Fruit fly (Drosophila melanogaster) whole organism, embryonic: ENCODE results near the gene armi.

Source experiments
- Aef1 ChIP-seq: fragments of 200-800 bp; sonication (Bioruptor generic); IDR thresholded peaks from 3 replicates; pipeline ENCODE4 v1.3.6; 2022; ENCODE audit warnings: missing biosample characterization, missing genetic modification characterization
- B-H2 ChIP-seq: fragments of 200-800 bp; sonication (Bioruptor generic); optimal IDR thresholded peaks from 2 replicates; lab custom pipeline; 2018; ENCODE audit warnings: missing biosample characterization, mild to moderate bottlenecking, missing genetic modification characterization
- CG10431 ChIP-seq: fragments of 200-800 bp; sonication (Bioruptor generic); optimal IDR thresholded peaks from 3 replicates; lab custom pipeline; 2018; ENCODE audit warnings: missing biosample characterization, mild to moderate bottlenecking, missing genetic modification characterization
- CG11504 ChIP-seq: fragments of 200-800 bp; sonication (Bioruptor generic); optimal IDR thresholded peaks from 3 replicates; lab custom pipeline; 2019; ENCODE audit warnings: missing biosample characterization, mild to moderate bottlenecking, missing genetic modification characterization, moderate library complexity
- CG11696 ChIP-seq: fragments of 200-800 bp; sonication (Bioruptor generic); IDR thresholded peaks from 2 replicates; pipeline ENCODE4 v1.3.6; 2022; ENCODE audit warnings: missing biosample characterization, missing genetic modification characterization
- CG12104 ChIP-seq: fragments of 200-800 bp; sonication (Bioruptor generic); optimal IDR thresholded peaks from 3 replicates; lab custom pipeline; 2016; ENCODE audit warnings: missing biosample characterization, missing genetic modification characterization
- CG1529 ChIP-seq: fragments of 200-800 bp; sonication (Bioruptor generic); optimal IDR thresholded peaks from 3 replicates; lab custom pipeline; 2018; ENCODE audit warnings: missing biosample characterization, missing genetic modification characterization
- CG1602 ChIP-seq: fragments of 200-800 bp; sonication (Bioruptor generic); optimal IDR thresholded peaks from 3 replicates; lab custom pipeline; 2016; ENCODE audit warnings: missing biosample characterization, missing genetic modification characterization
- CG17186 ChIP-seq: fragments of 200-800 bp; sonication (Bioruptor generic); optimal IDR thresholded peaks from 3 replicates; lab custom pipeline; 2017; ENCODE audit warnings: missing biosample characterization, missing genetic modification reagents, missing genetic modification characterization
- CG17829 ChIP-seq: fragments of 200-800 bp; optimal IDR thresholded peaks from 2 replicates; lab custom pipeline; 2019; ENCODE audit warnings: missing biosample characterization, mild to moderate bottlenecking, missing genetic modification characterization, moderate library complexity
- CG18011 ChIP-seq: fragments of 200-800 bp; sonication (Bioruptor generic); optimal IDR thresholded peaks from 2 replicates; lab custom pipeline; 2017; ENCODE audit warnings: missing biosample characterization, missing genetic modification characterization, mild to moderate bottlenecking, moderate library complexity, missing genotype
- CG2199 ChIP-seq: fragments of 200-800 bp; sonication (Bioruptor generic); IDR thresholded peaks from 3 replicates; pipeline ENCODE4 v1.3.6; 2022; ENCODE audit warnings: missing biosample characterization, missing genetic modification characterization
- CG2678 ChIP-seq: fragments of 200-800 bp; sonication (Bioruptor generic); optimal IDR thresholded peaks from 3 replicates; lab custom pipeline; 2019; ENCODE audit warnings: missing biosample characterization, mild to moderate bottlenecking, missing genetic modification characterization, moderate library complexity
- CG2889 ChIP-seq: fragments of 200-800 bp; sonication (Bioruptor generic); IDR thresholded peaks from 3 replicates; pipeline ENCODE4 v1.3.6; 2022; ENCODE audit warnings: missing biosample characterization, missing genetic modification characterization
- CG3281 ChIP-seq: fragments of 200-800 bp; sonication (Bioruptor generic); optimal IDR thresholded peaks from 3 replicates; lab custom pipeline; 2017; ENCODE audit warnings: missing biosample characterization, mild to moderate bottlenecking, missing genetic modification characterization
- CG3407 ChIP-seq: fragments of 200-800 bp; sonication (Bioruptor generic); optimal IDR thresholded peaks from 2 replicates; lab custom pipeline; 2018; ENCODE audit warnings: missing biosample characterization, mild to moderate bottlenecking, missing genetic modification characterization
- CG34376 ChIP-seq: fragments of 200-800 bp; sonication (Bioruptor generic); optimal IDR thresholded peaks from 2 replicates; lab custom pipeline; 2018; ENCODE audit warnings: missing biosample characterization, mild to moderate bottlenecking, missing genetic modification characterization
- CG4617 ChIP-seq: fragments of 200-800 bp; sonication (Bioruptor generic); optimal IDR thresholded peaks from 3 replicates; lab custom pipeline; 2016; ENCODE audit warnings: missing biosample characterization, missing genetic modification characterization, borderline replicate concordance
- CG4730 ChIP-seq: fragments of 200-800 bp; sonication (Bioruptor generic); IDR thresholded peaks from 2 replicates; pipeline ENCODE4 v1.3.6; 2022; ENCODE audit warnings: missing biosample characterization, missing genetic modification characterization
- CG6175 ChIP-seq: fragments of 200-800 bp; sonication (Bioruptor generic); IDR thresholded peaks from 3 replicates; pipeline ENCODE4 v1.3.6; 2022; ENCODE audit warnings: missing biosample characterization, missing genetic modification characterization
- CG6654 ChIP-seq: fragments of 200-800 bp; sonication (Bioruptor generic); optimal IDR thresholded peaks from 2 replicates; lab custom pipeline; 2017; ENCODE audit warnings: missing biosample characterization, mild to moderate bottlenecking, missing genetic modification characterization
- CG8089 ChIP-seq: fragments of 200-800 bp; sonication (Bioruptor generic); optimal IDR thresholded peaks from 3 replicates; lab custom pipeline; 2016; ENCODE audit warnings: missing biosample characterization, missing genetic modification characterization
- CG8924 ChIP-seq: fragments of 200-800 bp; optimal IDR thresholded peaks from 3 replicates; lab custom pipeline; 2019; ENCODE audit warnings: missing biosample characterization, mild to moderate bottlenecking, missing genetic modification characterization, moderate library complexity
- Dll ChIP-seq: fragments of 200-800 bp; sonication (Bioruptor generic); IDR thresholded peaks from 4 replicates; pipeline ENCODE4 v1.3.6; 2022; ENCODE audit warnings: missing biosample characterization, missing genetic modification characterization; ENCODE audit not compliant: partially characterized antibody
- Doc3 ChIP-seq: fragments of 200-800 bp; sonication (Bioruptor generic); IDR thresholded peaks from 3 replicates; pipeline ENCODE4 v1.3.6; 2022; ENCODE audit warnings: missing biosample characterization, missing genetic modification characterization; ENCODE audit not compliant: partially characterized antibody
- Drgx ChIP-seq: fragments of 200-800 bp; sonication (Bioruptor generic); IDR thresholded peaks from 2 replicates; pipeline ENCODE4 v1.3.6; 2022; ENCODE audit warnings: missing biosample characterization, missing genetic modification characterization
- Hr39 ChIP-seq: fragments of >200 bp; optimal IDR thresholded peaks from 2 replicates; lab custom pipeline; 2017
- Lim3 ChIP-seq: fragments of 200-800 bp; sonication (Bioruptor generic); IDR thresholded peaks from 2 replicates; pipeline ENCODE4 v1.3.6; 2022; ENCODE audit warnings: missing biosample characterization, missing genetic modification characterization
- Lpt ChIP-seq: fragments of >200 bp; optimal IDR thresholded peaks from 2 replicates; lab custom pipeline; 2018; ENCODE audit warnings: missing biosample characterization, missing genetic modification characterization
- Myb ChIP-seq: fragments of 200-800 bp; sonication (Bioruptor generic); optimal IDR thresholded peaks from 2 replicates; lab custom pipeline; 2016; ENCODE audit warnings: missing biosample characterization, missing genetic modification characterization
- NC2β ChIP-seq: fragments of 200-800 bp; sonication (Bioruptor generic); optimal IDR thresholded peaks from 2 replicates; lab custom pipeline; 2016; ENCODE audit warnings: missing biosample characterization, missing genetic modification characterization
- Pdp1 ChIP-seq, 2 experiments: fragments of 200-800 bp; sonication (Bioruptor generic); optimal IDR thresholded peaks; 3 replicates each; lab custom pipeline; 2016; ENCODE audit warnings: missing biosample characterization in 2 of 2, missing genetic modification characterization in 2 of 2, mild to moderate bottlenecking in 1 of 2, moderate library complexity in 1 of 2
- Sin3A ChIP-seq: fragments of >200 bp; optimal IDR thresholded peaks from 2 replicates; lab custom pipeline; 2018
- Taf1 ChIP-seq: fragments of 200-800 bp; sonication (Bioruptor generic); IDR thresholded peaks from 2 replicates; pipeline ENCODE4 v1.3.6; 2022; ENCODE audit warnings: missing biosample characterization, missing genetic modification characterization
- bsh ChIP-seq, 2 experiments: fragments of 200-800 bp; sonication (Bioruptor generic); optimal IDR thresholded peaks; 2 replicates each; lab custom pipeline; 2017 to 2018; ENCODE audit warnings: mild to moderate bottlenecking in 2 of 2, missing biosample characterization in 2 of 2, missing genetic modification characterization in 2 of 2, moderate library complexity in 1 of 2
- chinmo ChIP-seq: fragments of 200-800 bp; sonication (Bioruptor generic); IDR thresholded peaks from 4 replicates; pipeline ENCODE4 v1.3.6; 2022; ENCODE audit warnings: missing biosample characterization, missing genetic modification characterization; ENCODE audit not compliant: partially characterized antibody
- crol ChIP-seq: fragments of 200-800 bp; sonication (Bioruptor generic); IDR thresholded peaks from 2 replicates; pipeline ENCODE4 v1.3.6; 2022; ENCODE audit warnings: missing biosample characterization, missing genetic modification characterization
- esg ChIP-seq: fragments of 200-800 bp; sonication (Bioruptor generic); conservative IDR thresholded peaks from 2 replicates; pipeline ENCODE4 v1.3.6; 2022; ENCODE audit warnings: missing biosample characterization, missing genetic modification characterization
- fru ChIP-seq: fragments of >200 bp; optimal IDR thresholded peaks from 2 replicates; lab custom pipeline; 2017
- hb ChIP-seq: fragments of 200-800 bp; sonication (Bioruptor generic); IDR thresholded peaks from 3 replicates; pipeline ENCODE4 v1.3.6; 2022; ENCODE audit warnings: missing biosample characterization, missing genetic modification characterization; ENCODE audit not compliant: partially characterized antibody
- her ChIP-seq: fragments of 200-800 bp; sonication (Bioruptor generic); optimal IDR thresholded peaks from 2 replicates; lab custom pipeline; 2016; ENCODE audit warnings: missing biosample characterization, missing genetic modification characterization
- inv ChIP-seq: fragments of 200-800 bp; sonication (Bioruptor generic); IDR thresholded peaks from 2 replicates; pipeline ENCODE4 v1.3.6; 2022; ENCODE audit warnings: missing biosample characterization, missing genetic modification characterization; ENCODE audit not compliant: partially characterized antibody
- kay ChIP-seq: fragments of 200-800 bp; sonication (Bioruptor generic); optimal IDR thresholded peaks from 2 replicates; lab custom pipeline; 2016; ENCODE audit warnings: missing biosample characterization, missing genetic modification characterization
- lilli ChIP-seq: fragments of 200-800 bp; sonication (Bioruptor generic); optimal IDR thresholded peaks from 3 replicates; lab custom pipeline; 2016; ENCODE audit warnings: missing biosample characterization, missing genetic modification characterization
- oc ChIP-seq: fragments of 200-800 bp; sonication (Bioruptor generic); optimal IDR thresholded peaks from 2 replicates; lab custom pipeline; 2018; ENCODE audit warnings: missing biosample characterization, mild to moderate bottlenecking, missing genetic modification characterization, moderate library complexity
- org-1 ChIP-seq: fragments of 200-800 bp; sonication (Bioruptor generic); optimal IDR thresholded peaks from 2 replicates; lab custom pipeline; 2017; ENCODE audit warnings: missing biosample characterization, missing genetic modification characterization
- otp ChIP-seq: fragments of 200-800 bp; sonication (Bioruptor generic); IDR thresholded peaks from 3 replicates; pipeline ENCODE4, ENCODE4 v1.3.6; 2022; ENCODE audit warnings: missing biosample characterization, missing genetic modification characterization
- pan ChIP-seq, 4 experiments: fragments of >200 bp in 3 of 4; fragments of 200-800 bp in 1 of 4; sonication (Bioruptor generic) in 1 of 4; optimal IDR thresholded peaks in 3 of 4; IDR thresholded peaks in 1 of 4; 2 replicates each; pipeline versions ENCODE4 v1.3.6 to Lab custom; 2017 to 2022; ENCODE audit warnings: missing biosample characterization in 2 of 4, missing genetic modification characterization in 2 of 4, mixed read lengths in 1 of 4
- run ChIP-seq: fragments of 200-800 bp; sonication (Bioruptor generic); optimal IDR thresholded peaks from 3 replicates; lab custom pipeline; 2018; ENCODE audit warnings: missing biosample characterization, mild to moderate bottlenecking, missing genetic modification characterization
- stwl ChIP-seq: fragments of 200-800 bp; sonication (Bioruptor generic); optimal IDR thresholded peaks from 3 replicates; lab custom pipeline; 2018; ENCODE audit warnings: missing biosample characterization, mild to moderate bottlenecking, missing genetic modification characterization, moderate library complexity
- tna ChIP-seq: fragments of 200-800 bp; sonication (Bioruptor generic); IDR thresholded peaks from 2 replicates; pipeline ENCODE4 v1.3.6; 2022; ENCODE audit warnings: missing biosample characterization, missing genetic modification characterization; ENCODE audit not compliant: partially characterized antibody
- vfl ChIP-seq: fragments of 200-800 bp; sonication (Bioruptor generic); optimal IDR thresholded peaks from 2 replicates; lab custom pipeline; 2016; ENCODE audit warnings: missing biosample characterization, missing genetic modification characterization

armi gene

DNA sequence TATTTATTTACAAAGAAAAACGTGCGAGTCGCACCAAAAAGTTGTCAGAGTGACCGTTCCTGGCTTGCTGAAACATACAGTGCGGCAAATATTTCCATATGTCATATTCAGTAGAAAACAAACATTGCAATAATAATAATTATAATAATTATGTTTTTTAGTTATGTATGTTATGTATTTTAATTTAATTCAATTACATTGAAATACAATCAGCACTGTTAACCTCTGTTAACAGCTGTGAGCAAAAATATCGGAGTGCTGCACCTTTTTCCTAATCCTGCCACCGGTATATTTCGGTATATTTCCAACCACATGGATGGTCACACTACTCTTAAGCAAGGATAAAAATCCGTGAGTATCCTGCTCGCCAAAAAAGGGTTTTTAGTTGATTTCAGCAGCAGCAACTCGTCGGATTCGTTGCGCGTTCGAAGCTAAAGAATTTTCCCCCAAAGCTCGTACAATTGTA, 11.0 kb downstream of the armi start, which contains the start of the genes CG32267 and CG42324 (continued):
- TF ChIP-seq CG1602 (no peak), CG11696 (GFP tag; lab: Robert Waterston, UW) (no peak), CG4730 (GFP tag; lab: Robert Waterston, UW) (no peak), lilli (GFP tag; lab: Kevin White, UChicago) (no peak), run (tag; lab: Kevin White, UChicago) (no peak), crol (GFP tag; lab: Robert Waterston, UW) (no peak), CG2889 (GFP tag; lab: Robert Waterston, UW) (no peak), pan (optimal IDR thresholded peaks at IDR 0.05; lab: Kevin White, UChicago) (no peak), pan (GFP tag; optimal IDR thresholded peaks at IDR 0.05 in 1 of 2, IDR thresholded peaks at IDR 0.05 in 1 of 2) (no peak), hb (GFP tag; lab: Robert Waterston, UW) (no peak), Doc3 (no peak), CG2678 (tag; lab: Kevin White, UChicago) (no peak), kay (GFP tag; lab: Kevin White, UChicago) (no peak), chinmo (GFP tag; lab: Robert Waterston, UW) (0 out of 4 replicates have a peak, but pooled peaks have one; percentile 21), CG8924 (tag; lab: Kevin White, UChicago) (no peak), Hr39 (no peak), CG2199 (GFP tag; lab: Robert Waterston, UW) (no peak), Drgx (no peak), Sin3A (lab: Kevin White, UChicago) (peak; percentile 35), CG17186 (GFP tag; lab: Kevin White, UChicago) (peak; percentile 24), oc (tag; lab: Kevin White, UChicago) (no peak), CG10431 (GFP tag; lab: Kevin White, UChicago) (no peak), CG11504 (tag; lab: Kevin White, UChicago) (peak; percentile 1), esg (GFP tag; lab: Robert Waterston, UW) (no peak), CG4617 (GFP tag; lab: Kevin White, UChicago) (no peak), her (GFP tag; lab: Kevin White, UChicago) (no peak), fru (lab: Kevin White, UChicago) (no peak), Aef1 (GFP tag; lab: Robert Waterston, UW) (no peak), bsh (GFP tag; optimal IDR thresholded peaks at IDR 0.05; lab: Kevin White, UChicago) (no peak), CG3407 (GFP tag; lab: Kevin White, UChicago) (no peak), Lim3 (GFP tag; lab: Robert Waterston, UW) (no peak), CG6175 (no peak), vfl (GFP tag; lab: Kevin White, UChicago) (no peak), tna (GFP tag; lab: Robert Waterston, UW) (no peak), CG17829 (tag; lab: Kevin White, UChicago) (peak; percentile 12), B-H2 (GFP tag; lab: Kevin White, UChicago) (no peak), NC2β (no peak), stwl (tag; lab: Kevin White, UChicago) (peak; percentile 90), otp (no peak), CG3281 (no peak), inv (GFP tag; lab: Robert Waterston, UW) (no peak), CG18011 (GFP tag; lab: Kevin White, UChicago) (no peak), CG6654 (no peak), Dll (GFP tag; lab: Robert Waterston, UW) (no peak), CG34376 (GFP tag; lab: Kevin White, UChicago) (no peak), CG12104 (GFP tag; lab: Kevin White, UChicago) (no peak), CG8089 (GFP tag; lab: Kevin White, UChicago) (no peak), org-1 (GFP tag; lab: Kevin White, UChicago) (no peak), Lpt (GFP tag; lab: Kevin White, UChicago) (no peak), Myb (GFP tag; lab: Kevin White, UChicago) (no peak), Taf1 (GFP tag; lab: Robert Waterston, UW) (no peak), CG1529 (GFP tag; lab: Kevin White, UChicago) (no peak), Pdp1 (GFP tag; optimal IDR thresholded peaks at IDR 0.05; lab: Kevin White, UChicago) (no peak)
